Worm (Caenorhabditis elegans) whole organism, L4 larva: ENCODE results near the gene zig-12.

ENCODE experiments used
- D1046.2 ChIP-seq: fragments of 200-800 bp; sonication (Bioruptor generic); IDR thresholded peaks from 2 replicates; pipeline ENCODE4 v1.3.6; 2022; ENCODE audit warnings: missing genetic modification characterization, missing compliant biosample characterization
- F37D6.2 ChIP-seq: sonication (generic microtip); optimal IDR thresholded peaks from 2 replicates; lab custom pipeline; 2016; ENCODE audit warnings: mild to moderate bottlenecking, missing genetic modification characterization, missing compliant biosample characterization
- R02D3.7 ChIP-seq: fragments of 150-350 bp; sonication (generic microtip); optimal IDR thresholded peaks from 3 replicates; lab custom pipeline; 2014; ENCODE audit warnings: missing biosample characterization, missing genetic modification characterization
- T20F7.1 ChIP-seq: fragments of 200-800 bp; sonication (Bioruptor generic); optimal IDR thresholded peaks from 2 replicates; lab custom pipeline; 2018; ENCODE audit warnings: mild to moderate bottlenecking, missing genetic modification characterization, missing compliant biosample characterization
- T26A8.4 ChIP-seq: fragments of 200-800 bp; sonication (Bioruptor generic); IDR thresholded peaks from 2 replicates; pipeline ENCODE4 v1.3.6; 2022; ENCODE audit warnings: missing genetic modification characterization, missing compliant biosample characterization
- Y5F2A.4 ChIP-seq: fragments of 200-800 bp; sonication (Bioruptor generic); optimal IDR thresholded peaks from 2 replicates; lab custom pipeline; 2018; ENCODE audit warnings: mild to moderate bottlenecking, missing genetic modification characterization, missing compliant biosample characterization
- aha-1 ChIP-seq: fragments of 150-350 bp; peaks from one replicate; lab custom pipeline; 2014; ENCODE audit warnings: missing biosample characterization, missing genetic modification characterization
- aly-2 ChIP-seq: sonication (generic microtip); optimal IDR thresholded peaks from 2 replicates; lab custom pipeline; 2018; ENCODE audit warnings: missing biosample characterization, missing genetic modification characterization
- ama-1 ChIP-seq: fragments of 150-350 bp; optimal IDR thresholded peaks from 2 replicates; lab custom pipeline; 2014; ENCODE audit warnings: inconsistent platforms, mixed read lengths
- arid-1 ChIP-seq: fragments of 200-800 bp; sonication (Bioruptor generic); conservative IDR thresholded peaks from 2 replicates; pipeline ENCODE4 v1.3.6; 2022; ENCODE audit warnings: missing genetic modification reagents, missing genetic modification characterization, missing compliant biosample characterization
- ceh-32 ChIP-seq: sonication (generic microtip); optimal IDR thresholded peaks from 2 replicates; lab custom pipeline; 2016; ENCODE audit warnings: mild to moderate bottlenecking, missing genetic modification characterization, missing compliant biosample characterization; ENCODE audit not compliant: poor library complexity
- ceh-62 ChIP-seq: sonication (generic microtip); optimal IDR thresholded peaks from 2 replicates; lab custom pipeline; 2017; ENCODE audit warnings: missing biosample characterization, missing genetic modification characterization
- ces-1 ChIP-seq: fragments of 150-350 bp; sonication (generic microtip); optimal IDR thresholded peaks from 4 replicates; lab custom pipeline; 2014; ENCODE audit warnings: missing biosample characterization, missing genetic modification reagents, missing genetic modification characterization
- daf-16 ChIP-seq, 3 experiments: sonication (generic microtip); optimal IDR thresholded peaks; 2 replicates each; lab custom pipeline; 2016 to 2017; ENCODE audit warnings: missing genetic modification characterization in 3 of 3, missing genetic modification reagents in 3 of 3, mild to moderate bottlenecking in 2 of 3, missing compliant biosample characterization in 2 of 3, missing biosample characterization in 1 of 3, moderate library complexity in 1 of 3
- dmd-6 ChIP-seq: fragments of 200-800 bp; sonication (Bioruptor generic); IDR thresholded peaks from 2 replicates; pipeline ENCODE4 v1.3.6; 2022; ENCODE audit warnings: missing genetic modification reagents, missing genetic modification characterization, missing compliant biosample characterization
- dmd-9 ChIP-seq: fragments of 200-800 bp; sonication (Bioruptor generic); IDR thresholded peaks from 2 replicates; pipeline ENCODE4 v1.3.6; 2022; ENCODE audit warnings: missing genetic modification reagents, missing genetic modification characterization, missing compliant biosample characterization
- dve-1 ChIP-seq: sonication (generic microtip); optimal IDR thresholded peaks from 2 replicates; lab custom pipeline; 2017; ENCODE audit warnings: antibody characterized with exemption, mild to moderate bottlenecking, missing genetic modification characterization, missing compliant biosample characterization; ENCODE audit not compliant: insufficient read depth
- egl-27 ChIP-seq: sonication (generic microtip); optimal IDR thresholded peaks from 3 replicates; lab custom pipeline; 2017; ENCODE audit warnings: missing biosample characterization, missing genetic modification reagents, missing genetic modification characterization
- egl-43 ChIP-seq: fragments of 200-800 bp; sonication (Bioruptor generic); IDR thresholded peaks from 2 replicates; pipeline ENCODE4 v1.3.6; 2022; ENCODE audit warnings: missing genetic modification reagents, missing genetic modification characterization, missing compliant biosample characterization
- fkh-10 ChIP-seq: fragments of 150-350 bp; optimal IDR thresholded peaks from 2 replicates; lab custom pipeline; 2014; ENCODE audit warnings: missing biosample characterization, missing genetic modification reagents, missing genetic modification characterization
- gei-8 ChIP-seq: fragments of 200-800 bp; sonication (Bioruptor generic); optimal IDR thresholded peaks from 2 replicates; lab custom pipeline; 2018; ENCODE audit warnings: mild to moderate bottlenecking, missing genetic modification characterization, missing compliant biosample characterization
- hlh-11 ChIP-seq: fragments of 200-800 bp; sonication (Bioruptor generic); optimal IDR thresholded peaks from 2 replicates; lab custom pipeline; 2018; ENCODE audit warnings: mild to moderate bottlenecking, missing genetic modification characterization, missing compliant biosample characterization
- hlh-30 ChIP-seq: sonication (generic microtip); optimal IDR thresholded peaks from 2 replicates; lab custom pipeline; 2017; ENCODE audit warnings: antibody characterized with exemption, mild to moderate bottlenecking, missing genetic modification characterization, missing compliant biosample characterization; ENCODE audit not compliant: insufficient read depth
- hmg-1.1 ChIP-seq: fragments of 200-800 bp; sonication (Bioruptor generic); IDR thresholded peaks from 2 replicates; pipeline ENCODE4 v1.3.6; 2022; ENCODE audit warnings: missing genetic modification reagents, missing genetic modification characterization, missing compliant biosample characterization
- lin-13 ChIP-seq: fragments of 150-350 bp; optimal IDR thresholded peaks from 2 replicates; lab custom pipeline; 2014; ENCODE audit warnings: missing biosample characterization, missing genetic modification reagents, missing genetic modification characterization
- lin-38 ChIP-seq: fragments of 200-800 bp; sonication (Bioruptor generic); IDR thresholded peaks from 2 replicates; pipeline ENCODE4 v1.3.6; 2022; ENCODE audit warnings: missing genetic modification reagents, missing genetic modification characterization, missing compliant biosample characterization
- lin-39 ChIP-seq: fragments of 150-350 bp; optimal IDR thresholded peaks from 2 replicates; lab custom pipeline; 2014; ENCODE audit warnings: missing biosample characterization, missing genetic modification reagents, missing genetic modification characterization
- lsy-2 ChIP-seq, 2 experiments: fragments of 150-350 bp in 1 of 2; sonication (generic microtip) in 1 of 2; optimal IDR thresholded peaks; 2 replicates each; lab custom pipeline; 2014 to 2017; ENCODE audit warnings: missing biosample characterization in 2 of 2, missing genetic modification characterization in 2 of 2
- madf-5 ChIP-seq, 2 experiments: fragments of 200-800 bp; sonication (Bioruptor generic); IDR thresholded peaks; 2 replicates each; pipeline ENCODE4 v1.3.6; 2022; ENCODE audit warnings: missing compliant biosample characterization in 2 of 2, missing genetic modification characterization in 2 of 2
- mdl-1 ChIP-seq, 2 experiments: fragments of 150-350 bp in 1 of 2; sonication (generic microtip) in 1 of 2; optimal IDR thresholded peaks; 2 replicates each; lab custom pipeline; 2014 to 2017; ENCODE audit warnings: missing biosample characterization in 2 of 2, missing genetic modification characterization in 2 of 2
- mdt-29 ChIP-seq: fragments of 200-800 bp; sonication (Bioruptor generic); IDR thresholded peaks from 2 replicates; pipeline ENCODE4 v1.3.6; 2022; ENCODE audit warnings: missing genetic modification reagents, missing genetic modification characterization, missing compliant biosample characterization
- mep-1 ChIP-seq: fragments of 150-350 bp; sonication (generic microtip); optimal IDR thresholded peaks from 3 replicates; lab custom pipeline; 2014; ENCODE audit warnings: missing biosample characterization, missing genetic modification characterization
- mes-2 ChIP-seq: sonication (generic microtip); optimal IDR thresholded peaks from 2 replicates; lab custom pipeline; 2016; ENCODE audit warnings: missing genotype, mild to moderate bottlenecking, missing genetic modification characterization, missing compliant biosample characterization; ENCODE audit not compliant: poor library complexity, severe bottlenecking
- mxl-2 ChIP-seq: fragments of 200-800 bp; sonication (Bioruptor generic); conservative IDR thresholded peaks from 2 replicates; pipeline ENCODE4 v1.3.6; 2022; ENCODE audit warnings: missing genetic modification reagents, missing genetic modification characterization, missing compliant biosample characterization
- mxl-3 ChIP-seq: fragments of 200-800 bp; sonication (Bioruptor generic); optimal IDR thresholded peaks from 2 replicates; lab custom pipeline; 2018; ENCODE audit warnings: mild to moderate bottlenecking, missing genetic modification characterization, missing compliant biosample characterization
- nhr-102 ChIP-seq: sonication (generic microtip); optimal IDR thresholded peaks from 2 replicates; lab custom pipeline; 2016; ENCODE audit warnings: mild to moderate bottlenecking, missing genetic modification characterization, moderate library complexity, missing compliant biosample characterization
- nhr-11 ChIP-seq: fragments of 150-350 bp; optimal IDR thresholded peaks from 2 replicates; lab custom pipeline; 2014; ENCODE audit warnings: missing biosample characterization, missing genetic modification characterization
- nhr-25 ChIP-seq: sonication (generic microtip); optimal IDR thresholded peaks from 2 replicates; lab custom pipeline; 2017; ENCODE audit warnings: missing genetic modification characterization, mild to moderate bottlenecking, missing compliant biosample characterization, antibody characterized with exemption, moderate library complexity, borderline replicate concordance; ENCODE audit not compliant: insufficient read depth
- nhr-28 ChIP-seq: fragments of 150-350 bp; optimal IDR thresholded peaks from 2 replicates; lab custom pipeline; 2014; ENCODE audit warnings: missing biosample characterization, missing genetic modification characterization
- nhr-6 ChIP-seq: fragments of 150-350 bp; optimal IDR thresholded peaks from 2 replicates; lab custom pipeline; 2014; ENCODE audit warnings: missing biosample characterization, missing genetic modification characterization
- nhr-77 ChIP-seq: fragments of 150-350 bp; optimal IDR thresholded peaks from 2 replicates; lab custom pipeline; 2014; ENCODE audit warnings: missing biosample characterization, missing genetic modification characterization
- php-3 ChIP-seq: fragments of 200-800 bp; sonication (Bioruptor generic); IDR thresholded peaks from 2 replicates; pipeline ENCODE4 v1.3.6; 2022; ENCODE audit warnings: missing genetic modification reagents, missing genetic modification characterization, missing compliant biosample characterization
- skn-1 ChIP-seq: fragments of 150-350 bp; optimal IDR thresholded peaks from 2 replicates; lab custom pipeline; 2014; ENCODE audit warnings: missing biosample characterization, missing genetic modification characterization
- tag-97 ChIP-seq: fragments of 200-800 bp; sonication (Bioruptor generic); IDR thresholded peaks from 2 replicates; pipeline ENCODE4 v1.3.6; 2022; ENCODE audit warnings: missing genetic modification characterization, missing compliant biosample characterization
- unc-39 ChIP-seq: sonication (generic microtip); optimal IDR thresholded peaks from 2 replicates; lab custom pipeline; 2017; ENCODE audit warnings: missing biosample characterization, missing genetic modification characterization
- unc-62 ChIP-seq, 3 experiments: fragments of 150-350 bp in 1 of 3; sonication (generic microtip); optimal IDR thresholded peaks in 2 of 3; peaks in 1 of 3; 1 replicate in 1 of 3; 2 replicates in 2 of 3; lab custom pipeline; 2014 to 2017; ENCODE audit warnings: missing biosample characterization in 3 of 3, missing genetic modification characterization in 3 of 3, missing genetic modification reagents in 3 of 3, missing genotype in 1 of 3
- zfp-2 ChIP-seq: sonication (generic microtip); optimal IDR thresholded peaks from 2 replicates; lab custom pipeline; 2016; ENCODE audit warnings: mild to moderate bottlenecking, missing genetic modification characterization, missing compliant biosample characterization
- zip-2 ChIP-seq: fragments of 150-350 bp; optimal IDR thresholded peaks from 2 replicates; lab custom pipeline; 2014; ENCODE audit warnings: missing biosample characterization, missing genetic modification characterization

The zig-12 gene

ce11 chrX:8791821-8792220 is 28.1 kb downstream of the zig-12 start, which contains the start of gene chup-1:
Gene chup-1 (plus strand): TSS chrX:8792160.
- peak; percentile 97 for TF ChIP-seq aha-1 (tag; lab: Kevin White, UChicago)
- peak; percentile 60 for TF ChIP-seq hlh-30
- TF ChIP-seq zfp-2 = no peak
- peak; percentile 1 for TF ChIP-seq nhr-6 (tag; lab: Kevin White, UChicago)
- TF ChIP-seq egl-43 = no peak
- peak; percentile 64 for TF ChIP-seq R02D3.7 (tag; lab: Kevin White, UChicago)
- peak; percentile 28 for TF ChIP-seq nhr-11 (tag; lab: Kevin White, UChicago)
- no peak for TF ChIP-seq arid-1 (GFP tag; lab: Robert Waterston, UW)
- peak; percentile 46 for TF ChIP-seq mxl-3 (GFP tag; lab: Kevin White, UChicago)
- TF ChIP-seq hlh-11 (tag; lab: Kevin White, UChicago) = peak; percentile 14
- no peak for TF ChIP-seq aly-2 (tag; lab: Kevin White, UChicago)
- no peak for TF ChIP-seq T26A8.4 (GFP tag; lab: Robert Waterston, UW)
- TF ChIP-seq unc-62 (GFP tag; optimal IDR thresholded peaks at IDR 0.05 in 1 of 2; lab: Kevin White, UChicago) = peak in 1 of 2 experiments; percentile 46
- no peak for TF ChIP-seq unc-62 (tag; optimal IDR thresholded peaks at IDR 0.05; lab: Kevin White, UChicago)
- TF ChIP-seq mes-2 (tag; lab: Kevin White, UChicago) = peak; percentile 52
- peak; percentile 54 for TF ChIP-seq nhr-28 (tag; lab: Kevin White, UChicago)
- peak in 1 of 2 experiments; percentile 34 for TF ChIP-seq lsy-2 (tag; optimal IDR thresholded peaks at IDR 0.05; lab: Kevin White, UChicago)
- TF ChIP-seq dmd-6 (GFP tag; lab: Robert Waterston, UW) = 0 out of 2 replicates have a peak, but pooled peaks have one; percentile 13
- no peak for TF ChIP-seq egl-27
- TF ChIP-seq zip-2 (tag; lab: Kevin White, UChicago) = no peak
- peak in 1 of 2 experiments; percentile 63 for TF ChIP-seq mdl-1 (tag; optimal IDR thresholded peaks at IDR 0.05; lab: Kevin White, UChicago)
- TF ChIP-seq fkh-10 (GFP tag; lab: Kevin White, UChicago) = no peak
- TF ChIP-seq lin-38 (GFP tag; lab: Robert Waterston, UW) = peak; percentile 77
- peak; percentile 47 for TF ChIP-seq mep-1 (tag; lab: Kevin White, UChicago)
- no peak for TF ChIP-seq daf-16 (GFP tag; optimal IDR thresholded peaks at IDR 0.05; lab: Kevin White, UChicago)
- peak; percentile 51 for TF ChIP-seq daf-16 (tag; optimal IDR thresholded peaks at IDR 0.05; lab: Kevin White, UChicago)
- no peak for TF ChIP-seq nhr-102 (tag; lab: Kevin White, UChicago)

ce11 chrX:8796699-8797282 is 33.1 kb downstream of the zig-12 start, which contains the start of gene R04E5.7:
Gene R04E5.7 (minus strand): TSS chrX:8797262.
- no peak for TF ChIP-seq php-3
- no peak for TF ChIP-seq lin-13 (GFP tag; lab: Kevin White, UChicago)
- no peak for TF ChIP-seq skn-1
- no peak for TF ChIP-seq nhr-25 (tag; lab: Kevin White, UChicago)
- TF ChIP-seq F37D6.2 (tag; lab: Kevin White, UChicago) = no peak
- no peak for TF ChIP-seq aly-2 (tag; lab: Kevin White, UChicago)
- no peak for TF ChIP-seq Y5F2A.4 (GFP tag; lab: Kevin White, UChicago)
- no peak for TF ChIP-seq mdt-29 (GFP tag; lab: Robert Waterston, UW)
- no peak for TF ChIP-seq dmd-9
- TF ChIP-seq dve-1 = peak; percentile 48
- TF ChIP-seq D1046.2 (GFP tag; lab: Robert Waterston, UW) = no peak
- TF ChIP-seq mxl-2 (GFP tag; lab: Robert Waterston, UW) = no peak
- peak; percentile 69 for TF ChIP-seq hmg-1.1 (GFP tag; lab: Robert Waterston, UW)
- TF ChIP-seq ceh-32 = no peak
- TF ChIP-seq tag-97 = no peak
- no peak for TF ChIP-seq T20F7.1 (GFP tag; lab: Kevin White, UChicago)
- no peak for TF ChIP-seq gei-8 (GFP tag; lab: Kevin White, UChicago)
- TF ChIP-seq ces-1 (GFP tag; lab: Kevin White, UChicago) = no peak
- no peak for TF ChIP-seq nhr-77 (tag; lab: Kevin White, UChicago)
- no peak for TF ChIP-seq ama-1 (lab: Kevin White, UChicago)
- no peak for TF ChIP-seq ceh-62 (tag; lab: Kevin White, UChicago)
- TF ChIP-seq madf-5 (GFP tag; IDR thresholded peaks at IDR 0.05; lab: Robert Waterston, UW) = no peak
- no peak for TF ChIP-seq lin-39 (tag; lab: Kevin White, UChicago)
- TF ChIP-seq mxl-3 (GFP tag; lab: Kevin White, UChicago) = peak; percentile 34
- TF ChIP-seq nhr-11 (tag; lab: Kevin White, UChicago) = no peak
- TF ChIP-seq T26A8.4 (GFP tag; lab: Robert Waterston, UW) = no peak
- no peak for TF ChIP-seq unc-39 (tag; lab: Kevin White, UChicago)
- TF ChIP-seq arid-1 (GFP tag; lab: Robert Waterston, UW) = peak; percentile 63
